Worm (Caenorhabditis elegans): Measurements from ENCODE around the gene F14D7.2.

ce11 chrV:14319101-14319781 is 25.7 kb upstream of the F14D7.2 start, which contains the start of gene F47B8.13:
- no peak for TF ChIP-seq sdz-12 (GFP tag; optimal IDR thresholded peaks at IDR 0.05)
- TF ChIP-seq R02D3.7 (tag; optimal IDR thresholded peaks at IDR 0.05), result no peak
- no peak for TF ChIP-seq snpc-4 (tag; optimal IDR thresholded peaks at IDR 0.05)
- no peak for TF ChIP-seq madf-5 (GFP tag; IDR thresholded peaks at IDR 0.05)
- no peak for TF ChIP-seq ceh-82 (tag; optimal IDR thresholded peaks at IDR 0.05)
- no peak for TF ChIP-seq Y5F2A.4 (GFP tag; optimal IDR thresholded peaks at IDR 0.05)
- TF ChIP-seq lir-3 (tag; optimal IDR thresholded peaks at IDR 0.05), result no peak
- no peak for TF ChIP-seq nhr-11 (tag; optimal IDR thresholded peaks at IDR 0.05)
- TF ChIP-seq skn-1 (tag; optimal IDR thresholded peaks at IDR 0.05), result no peak
- TF ChIP-seq nhr-77 (tag; optimal IDR thresholded peaks at IDR 0.05), result no peak
- TF ChIP-seq zag-1 (tag; optimal IDR thresholded peaks at IDR 0.05), result no peak
